Fruit fly (Drosophila melanogaster) whole organism, embryonic: ENCODE results near the gene Paics.

Experiments used
- Ada2b ChIP-seq: fragments of 200-800 bp; sonication (Bioruptor generic); IDR thresholded peaks from 2 replicates; pipeline ENCODE4 v1.3.6; 2022; ENCODE audit warnings: missing biosample characterization, missing genetic modification characterization
- Awh ChIP-seq: fragments of 200-800 bp; sonication (Bioruptor generic); IDR thresholded peaks from 2 replicates; pipeline ENCODE4, ENCODE4 v1.3.6; 2022; ENCODE audit warnings: missing biosample characterization, missing genetic modification characterization
- CG1024 ChIP-seq: fragments of 200-800 bp; sonication (Bioruptor generic); IDR thresholded peaks from 2 replicates; pipeline ENCODE4 v1.3.6; 2022; ENCODE audit warnings: missing biosample characterization, missing genetic modification characterization
- CG11456 ChIP-seq: fragments of 200-800 bp; sonication (Bioruptor generic); IDR thresholded peaks from 3 replicates; pipeline ENCODE4 v1.3.6; 2022; ENCODE audit warnings: missing biosample characterization, missing genetic modification characterization
- CG11696 ChIP-seq: fragments of 200-800 bp; sonication (Bioruptor generic); IDR thresholded peaks from 2 replicates; pipeline ENCODE4 v1.3.6; 2022; ENCODE audit warnings: missing biosample characterization, missing genetic modification characterization
- CG12104 ChIP-seq: fragments of 200-800 bp; sonication (Bioruptor generic); optimal IDR thresholded peaks from 3 replicates; lab custom pipeline; 2016; ENCODE audit warnings: missing biosample characterization, missing genetic modification characterization
- CG12299 ChIP-seq: fragments of 200-800 bp; sonication (Bioruptor generic); optimal IDR thresholded peaks from 2 replicates; lab custom pipeline; 2018; ENCODE audit warnings: missing biosample characterization, mild to moderate bottlenecking, missing genetic modification characterization
- CG12391 ChIP-seq: fragments of 200-800 bp; sonication (Bioruptor generic); optimal IDR thresholded peaks from 3 replicates; lab custom pipeline; 2018; ENCODE audit warnings: missing biosample characterization, mild to moderate bottlenecking, missing genetic modification characterization, moderate library complexity
- CG12942 ChIP-seq: fragments of 200-800 bp; sonication (Bioruptor generic); optimal IDR thresholded peaks from 3 replicates; lab custom pipeline; 2016; ENCODE audit warnings: missing biosample characterization, missing genetic modification characterization
- CG1603 ChIP-seq: fragments of 200-800 bp; sonication (Bioruptor generic); optimal IDR thresholded peaks from 2 replicates; lab custom pipeline; 2019; ENCODE audit warnings: missing biosample characterization, mild to moderate bottlenecking, missing genetic modification characterization, moderate library complexity
- CG17802 ChIP-seq: fragments of 200-800 bp; sonication (Bioruptor generic); optimal IDR thresholded peaks from 2 replicates; lab custom pipeline; 2018; ENCODE audit warnings: missing biosample characterization, mild to moderate bottlenecking, missing genetic modification characterization, moderate library complexity
- CG2202 ChIP-seq: fragments of 200-800 bp; sonication (Bioruptor generic); optimal IDR thresholded peaks from 2 replicates; lab custom pipeline; 2018; ENCODE audit warnings: missing biosample characterization, mild to moderate bottlenecking, missing genetic modification characterization
- CG32767 ChIP-seq: fragments of 200-800 bp; sonication (Bioruptor generic); IDR thresholded peaks from 2 replicates; pipeline ENCODE4 v1.3.6; 2022; ENCODE audit warnings: missing biosample characterization, missing genetic modification characterization
- CG4360 ChIP-seq: fragments of 200-800 bp; sonication (Bioruptor generic); IDR thresholded peaks from 2 replicates; pipeline ENCODE4 v1.3.6; 2022; ENCODE audit warnings: missing biosample characterization, missing genetic modification characterization
- CG7271 ChIP-seq: fragments of 200-800 bp; sonication (Bioruptor generic); optimal IDR thresholded peaks from 2 replicates; lab custom pipeline; 2018; ENCODE audit warnings: missing biosample characterization, mild to moderate bottlenecking, missing genetic modification characterization, moderate library complexity
- CG8924 ChIP-seq: fragments of 200-800 bp; optimal IDR thresholded peaks from 3 replicates; lab custom pipeline; 2019; ENCODE audit warnings: missing biosample characterization, mild to moderate bottlenecking, missing genetic modification characterization, moderate library complexity
- CG9215 ChIP-seq: fragments of 200-800 bp; sonication (Bioruptor generic); IDR thresholded peaks from 2 replicates; pipeline ENCODE4 v1.3.6; 2022; ENCODE audit warnings: missing biosample characterization, missing genetic modification characterization
- CG9727 ChIP-seq: fragments of 200-800 bp; sonication (Bioruptor generic); optimal IDR thresholded peaks from 3 replicates; lab custom pipeline; 2017; ENCODE audit warnings: missing biosample characterization, mild to moderate bottlenecking, missing genetic modification characterization
- D19A ChIP-seq: fragments of 200-800 bp; optimal IDR thresholded peaks from 3 replicates; lab custom pipeline; 2019; ENCODE audit warnings: missing biosample characterization, mild to moderate bottlenecking, missing genetic modification characterization, moderate library complexity
- Dip2 ChIP-seq: fragments of 200-800 bp; sonication (Bioruptor generic); IDR thresholded peaks from 2 replicates; pipeline ENCODE4 v1.3.6; 2022; ENCODE audit warnings: missing biosample characterization, missing genetic modification characterization
- Doc3 ChIP-seq: fragments of 200-800 bp; sonication (Bioruptor generic); IDR thresholded peaks from 3 replicates; pipeline ENCODE4 v1.3.6; 2022; ENCODE audit warnings: missing biosample characterization, missing genetic modification characterization; ENCODE audit not compliant: partially characterized antibody
- Dref ChIP-seq: fragments of 200-800 bp; sonication (Bioruptor generic); IDR thresholded peaks from 2 replicates; pipeline ENCODE4 v1.3.6; 2022; ENCODE audit warnings: missing biosample characterization, missing genetic modification characterization
- Drgx ChIP-seq: fragments of 200-800 bp; sonication (Bioruptor generic); IDR thresholded peaks from 2 replicates; pipeline ENCODE4 v1.3.6; 2022; ENCODE audit warnings: missing biosample characterization, missing genetic modification characterization
- Hand ChIP-seq: fragments of 200-800 bp; sonication (Bioruptor generic); optimal IDR thresholded peaks from 2 replicates; lab custom pipeline; 2017; ENCODE audit warnings: mild to moderate bottlenecking, missing biosample characterization, missing genetic modification reagents, missing genetic modification characterization
- MESR4 ChIP-seq: fragments of 200-800 bp; sonication (Bioruptor generic); optimal IDR thresholded peaks from 2 replicates; lab custom pipeline; 2018; ENCODE audit warnings: missing biosample characterization, mild to moderate bottlenecking, missing genetic modification characterization, moderate library complexity
- Myb ChIP-seq: fragments of 200-800 bp; sonication (Bioruptor generic); optimal IDR thresholded peaks from 2 replicates; lab custom pipeline; 2016; ENCODE audit warnings: missing biosample characterization, missing genetic modification characterization
- Side ChIP-seq: fragments of 200-800 bp; sonication (Bioruptor generic); optimal IDR thresholded peaks from 2 replicates; lab custom pipeline; 2016; ENCODE audit warnings: missing biosample characterization, missing genetic modification characterization
- Sox100B ChIP-seq: fragments of 200-800 bp; sonication (Bioruptor generic); optimal IDR thresholded peaks from 3 replicates; lab custom pipeline; 2018; ENCODE audit warnings: missing biosample characterization, mild to moderate bottlenecking, missing genetic modification characterization
- Spps ChIP-seq: fragments of 200-800 bp; sonication (Bioruptor generic); optimal IDR thresholded peaks from 2 replicates; lab custom pipeline; 2018; ENCODE audit warnings: missing biosample characterization, mild to moderate bottlenecking, missing genetic modification characterization
- Stat92E ChIP-seq, 3 experiments: fragments of >200 bp in 2 of 3; fragments of 200-800 bp in 1 of 3; sonication (Bioruptor generic) in 1 of 3; optimal IDR thresholded peaks; 2 replicates each; lab custom pipeline; 2017 to 2019; ENCODE audit warnings: missing biosample characterization in 3 of 3, missing genetic modification characterization in 3 of 3, mild to moderate bottlenecking in 1 of 3, moderate library complexity in 1 of 3
- TFAM ChIP-seq: fragments of 200-800 bp; sonication (Bioruptor generic); optimal IDR thresholded peaks from 2 replicates; lab custom pipeline; 2017; ENCODE audit warnings: missing biosample characterization, missing genetic modification characterization, inconsistent platforms
- bsh ChIP-seq, 2 experiments: fragments of 200-800 bp; sonication (Bioruptor generic); optimal IDR thresholded peaks; 2 replicates each; lab custom pipeline; 2017 to 2018; ENCODE audit warnings: mild to moderate bottlenecking in 2 of 2, missing biosample characterization in 2 of 2, missing genetic modification characterization in 2 of 2, moderate library complexity in 1 of 2
- chinmo ChIP-seq: fragments of 200-800 bp; sonication (Bioruptor generic); IDR thresholded peaks from 4 replicates; pipeline ENCODE4 v1.3.6; 2022; ENCODE audit warnings: missing biosample characterization, missing genetic modification characterization; ENCODE audit not compliant: partially characterized antibody
- crol ChIP-seq: fragments of 200-800 bp; sonication (Bioruptor generic); IDR thresholded peaks from 2 replicates; pipeline ENCODE4 v1.3.6; 2022; ENCODE audit warnings: missing biosample characterization, missing genetic modification characterization
- dm ChIP-seq: fragments of 200-800 bp; sonication (Bioruptor generic); optimal IDR thresholded peaks from 3 replicates; lab custom pipeline; 2016; ENCODE audit warnings: missing biosample characterization, missing genetic modification characterization
- gsb ChIP-seq: fragments of 200-800 bp; sonication (Bioruptor generic); IDR thresholded peaks from 2 replicates; pipeline ENCODE4 v1.3.6; 2022; ENCODE audit warnings: missing biosample characterization, missing genetic modification characterization
- hbn ChIP-seq: fragments of 200-800 bp; sonication (Bioruptor generic); IDR thresholded peaks from 2 replicates; pipeline ENCODE4 v1.3.6; 2022; ENCODE audit warnings: missing biosample characterization, missing genetic modification characterization; ENCODE audit not compliant: partially characterized antibody
- lbe ChIP-seq: fragments of 200-800 bp; sonication (Bioruptor generic); optimal IDR thresholded peaks from 2 replicates; lab custom pipeline; 2016; ENCODE audit warnings: missing biosample characterization, mild to moderate bottlenecking, missing genetic modification characterization
- mld ChIP-seq: fragments of 200-800 bp; sonication (Bioruptor generic); IDR thresholded peaks from 3 replicates; pipeline ENCODE4 v1.3.6; 2022; ENCODE audit warnings: missing biosample characterization, missing genetic modification characterization; ENCODE audit not compliant: partially characterized antibody
- nom ChIP-seq: fragments of 200-800 bp; sonication (Bioruptor generic); optimal IDR thresholded peaks from 2 replicates; lab custom pipeline; 2017; ENCODE audit warnings: missing biosample characterization, missing genetic modification characterization, mild to moderate bottlenecking, moderate library complexity, missing genetic modification reagents
- pros ChIP-seq: fragments of 200-800 bp; sonication (Bioruptor generic); optimal IDR thresholded peaks from 3 replicates; lab custom pipeline; 2019; ENCODE audit warnings: missing biosample characterization, mild to moderate bottlenecking, missing genetic modification characterization, moderate library complexity
- row ChIP-seq: fragments of 200-800 bp; sonication (Bioruptor generic); IDR thresholded peaks from 3 replicates; pipeline ENCODE4 v1.3.6; 2022; ENCODE audit warnings: missing biosample characterization, missing genetic modification characterization
- sens ChIP-seq: fragments of 200-800 bp; sonication (Bioruptor generic); peaks from one replicate; lab custom pipeline; 2016; ENCODE audit warnings: missing biosample characterization, missing genetic modification characterization
- shn ChIP-seq: fragments of 200-800 bp; sonication (Bioruptor generic); optimal IDR thresholded peaks from 3 replicates; lab custom pipeline; 2016; ENCODE audit warnings: missing biosample characterization, missing genetic modification characterization
- sna ChIP-seq: fragments of 200-800 bp; sonication (Bioruptor generic); IDR thresholded peaks from 2 replicates; pipeline ENCODE4 v1.3.6; 2022; ENCODE audit warnings: missing biosample characterization, missing genetic modification characterization; ENCODE audit not compliant: partially characterized antibody
- sqz ChIP-seq: fragments of 200-800 bp; sonication (Bioruptor generic); optimal IDR thresholded peaks from 3 replicates; lab custom pipeline; 2018; ENCODE audit warnings: missing biosample characterization, mild to moderate bottlenecking, missing genetic modification characterization
- unpg ChIP-seq: fragments of 200-800 bp; sonication (Bioruptor generic); optimal IDR thresholded peaks from 3 replicates; lab custom pipeline; 2018; ENCODE audit warnings: missing biosample characterization, mild to moderate bottlenecking, missing genetic modification characterization, moderate library complexity
- vvl ChIP-seq: fragments of 200-800 bp; sonication (Bioruptor generic); IDR thresholded peaks from 2 replicates; pipeline ENCODE4 v1.3.6; 2022; ENCODE audit warnings: missing biosample characterization, missing genetic modification characterization

Gene Paics

DNA sequence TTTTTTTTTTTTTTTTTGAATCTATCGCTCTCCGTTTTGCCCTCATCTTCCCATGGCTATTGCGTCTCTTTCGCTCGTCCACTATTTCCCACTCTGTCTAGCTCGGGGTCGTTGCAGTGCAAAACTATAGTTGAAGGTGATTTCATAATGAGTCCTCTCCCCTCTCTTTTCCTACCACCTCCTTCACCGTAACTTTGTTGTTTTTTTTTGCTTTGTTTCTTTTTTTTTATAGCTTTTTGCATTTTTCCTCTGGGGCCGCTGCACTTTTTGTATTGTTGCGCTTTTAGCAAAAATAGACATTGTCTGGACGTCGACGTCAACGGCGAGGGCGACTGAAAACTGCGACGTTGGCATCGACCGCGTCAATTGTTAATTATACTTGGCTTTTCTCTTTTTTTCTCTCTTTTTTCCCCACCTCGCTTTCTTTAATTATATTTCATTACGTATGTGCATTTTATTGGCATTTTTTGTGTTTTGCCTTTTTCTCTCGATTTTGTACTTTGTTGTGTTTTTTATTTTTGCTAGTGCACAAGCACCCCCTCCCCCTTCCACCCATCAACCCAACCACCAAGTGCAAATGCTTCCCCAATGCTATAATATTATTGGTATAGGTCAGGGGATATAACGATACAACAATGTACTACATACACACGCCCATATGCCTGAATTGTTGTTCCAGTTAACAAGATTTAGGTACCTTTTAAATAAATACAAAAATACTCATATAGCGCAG is 35.1 kb downstream of the Paics start:
- TF ChIP-seq nom, result peak; percentile 98
- TF ChIP-seq CG9215, result no peak
- TF ChIP-seq CG1024 (GFP tag; lab: Robert Waterston, UW), result no peak
- no peak for TF ChIP-seq lbe (GFP tag; lab: Kevin White, UChicago)
- TF ChIP-seq CG8924, result no peak
- TF ChIP-seq dm (GFP tag; lab: Kevin White, UChicago), result no peak
- peak; percentile 14; the same call in 1 of the 2 replicates for TF ChIP-seq vvl (GFP tag; lab: Robert Waterston, UW)
- no peak for TF ChIP-seq CG17802
- no peak for TF ChIP-seq TFAM (GFP tag; lab: Kevin White, UChicago)
- TF ChIP-seq Awh, result no peak
- TF ChIP-seq Doc3 (GFP tag; lab: Robert Waterston, UW), result no peak
- TF ChIP-seq CG12104, result no peak
- TF ChIP-seq row, result no peak
- TF ChIP-seq Dip2 (GFP tag; lab: Robert Waterston, UW), result no peak
- TF ChIP-seq CG11456 (GFP tag; lab: Robert Waterston, UW), result no peak
- no peak for TF ChIP-seq MESR4 (GFP tag; lab: Kevin White, UChicago)
- TF ChIP-seq Drgx (GFP tag; lab: Robert Waterston, UW), result peak; percentile 88
- no peak for TF ChIP-seq Hand
- TF ChIP-seq CG4360 (GFP tag; lab: Robert Waterston, UW), result no peak
- peak; percentile 82 for TF ChIP-seq sqz
- no peak for TF ChIP-seq D19A (tag; lab: Kevin White, UChicago)
- peak; percentile 37; the same call in 1 of the 2 replicates for TF ChIP-seq crol (GFP tag; lab: Robert Waterston, UW)
- peak in 1 of 2 experiments; percentile 93 for TF ChIP-seq bsh (GFP tag; optimal IDR thresholded peaks at IDR 0.05; lab: Kevin White, UChicago)
- no peak for TF ChIP-seq Stat92E (GFP tag; optimal IDR thresholded peaks at IDR 0.05; lab: Kevin White, UChicago)
- TF ChIP-seq sna (GFP tag; lab: Robert Waterston, UW), result no peak
- TF ChIP-seq CG9727 (GFP tag; lab: Kevin White, UChicago), result no peak
- 0 out of 2 replicates have a peak, but pooled peaks have one; percentile 15 for TF ChIP-seq gsb
- TF ChIP-seq chinmo (GFP tag; lab: Robert Waterston, UW), result 0 out of 4 replicates have a peak, but pooled peaks have one; percentile 32
- no peak for TF ChIP-seq CG12299 (tag; lab: Kevin White, UChicago)
- TF ChIP-seq CG12942 (GFP tag; lab: Kevin White, UChicago), result no peak
- TF ChIP-seq Sox100B (GFP tag; lab: Kevin White, UChicago), result no peak
- TF ChIP-seq shn (GFP tag; lab: Kevin White, UChicago), result no peak
- no peak for TF ChIP-seq Dref (GFP tag; lab: Robert Waterston, UW)
- TF ChIP-seq Ada2b (GFP tag; lab: Robert Waterston, UW), result no peak
- TF ChIP-seq Side (GFP tag; lab: Kevin White, UChicago), result no peak
- TF ChIP-seq CG32767 (GFP tag; lab: Robert Waterston, UW), result no peak
- peak; percentile 64 for TF ChIP-seq sens

DNA sequence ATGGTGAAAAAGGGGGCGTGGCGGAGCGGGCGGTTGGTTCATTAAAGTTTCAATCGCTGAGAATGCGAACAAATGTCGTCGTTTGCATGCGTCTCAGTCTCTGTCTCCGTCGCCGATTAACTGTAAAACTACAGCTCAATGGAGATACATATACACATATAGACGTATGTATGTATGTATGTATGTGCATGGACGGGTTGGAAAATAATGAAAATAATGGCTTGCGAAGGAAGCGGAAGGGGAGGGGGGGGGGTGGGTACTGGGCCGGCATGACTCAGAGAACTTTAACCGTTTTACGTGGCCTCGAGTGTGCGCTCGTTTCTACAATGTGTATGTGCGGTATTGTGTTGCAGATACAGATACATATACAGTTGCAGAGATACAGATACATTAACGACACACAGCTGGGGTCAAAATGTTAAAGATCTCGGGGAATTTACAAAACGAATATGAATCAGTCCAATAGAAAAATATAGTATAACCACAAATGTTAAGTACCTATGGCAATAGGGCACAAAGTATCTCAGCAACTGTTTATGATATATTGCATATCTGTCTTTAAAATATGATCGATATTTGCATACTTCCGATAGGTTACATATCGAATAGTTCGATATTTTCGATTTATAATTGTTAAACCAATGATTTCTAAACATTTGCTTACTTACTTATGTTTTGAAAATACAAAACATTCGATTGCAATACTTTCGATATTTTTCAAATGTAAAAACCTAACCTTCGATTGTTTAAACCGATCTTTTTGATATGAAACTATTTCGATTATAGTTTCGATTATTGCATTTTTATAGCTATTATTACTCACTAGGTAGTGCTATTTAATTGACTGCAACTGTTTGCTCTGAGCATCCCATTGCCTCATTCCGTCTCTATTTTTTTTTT is 35.9 kb downstream of the Paics start:
- TF ChIP-seq unpg (GFP tag; lab: Kevin White, UChicago) (peak; percentile 3), CG7271 (tag; lab: Kevin White, UChicago) (no peak), pros (peak; percentile 50), mld (GFP tag; lab: Robert Waterston, UW) (no peak), CG2202 (tag; lab: Kevin White, UChicago) (no peak), CG12391 (peak; percentile 19), nom (peak; percentile 71), hbn (no peak), CG11696 (peak; percentile 90), chinmo (GFP tag; lab: Robert Waterston, UW) (peak; percentile 91), Spps (tag; lab: Kevin White, UChicago) (no peak), Myb (GFP tag; lab: Kevin White, UChicago) (peak; percentile 13), CG1603 (peak; percentile 7)
